Fruit fly (Drosophila melanogaster) whole organism, embryonic: ENCODE data around the gene Ca-Ma2d.

Experiments used
- Awh ChIP-seq: fragments of 200-800 bp; sonication (Bioruptor generic); IDR thresholded peaks from 2 replicates; pipeline ENCODE4, ENCODE4 v1.3.6; 2022; ENCODE audit warnings: missing biosample characterization, missing genetic modification characterization
- CG10654 ChIP-seq: fragments of 200-800 bp; sonication (Bioruptor generic); optimal IDR thresholded peaks from 2 replicates; lab custom pipeline; 2016; ENCODE audit warnings: missing biosample characterization, missing genetic modification characterization
- CG11560 ChIP-seq: fragments of 200-800 bp; sonication (Bioruptor generic); IDR thresholded peaks from 3 replicates; pipeline ENCODE4 v1.3.6; 2022; ENCODE audit warnings: missing biosample characterization, missing genetic modification characterization
- CG12155 ChIP-seq: fragments of 200-800 bp; sonication (Bioruptor generic); optimal IDR thresholded peaks from 3 replicates; lab custom pipeline; 2016; ENCODE audit warnings: missing biosample characterization, missing genetic modification characterization
- CG12744 ChIP-seq: fragments of 200-800 bp; sonication (Bioruptor generic); optimal IDR thresholded peaks from 2 replicates; lab custom pipeline; 2016; ENCODE audit warnings: missing biosample characterization, missing genetic modification characterization
- CG14860 ChIP-seq: fragments of 200-800 bp; sonication (Bioruptor generic); IDR thresholded peaks from 3 replicates; pipeline ENCODE4 v1.3.6; 2022; ENCODE audit warnings: missing biosample characterization, missing genetic modification characterization; ENCODE audit not compliant: partially characterized antibody
- CG1602 ChIP-seq: fragments of 200-800 bp; sonication (Bioruptor generic); optimal IDR thresholded peaks from 3 replicates; lab custom pipeline; 2016; ENCODE audit warnings: missing biosample characterization, missing genetic modification characterization
- CG2875 ChIP-seq: fragments of 200-800 bp; sonication (Bioruptor generic); optimal IDR thresholded peaks from 2 replicates; lab custom pipeline; 2017; ENCODE audit warnings: missing biosample characterization, mild to moderate bottlenecking, missing genetic modification characterization, missing genetic modification reagents
- CG30020 ChIP-seq: fragments of 200-800 bp; optimal IDR thresholded peaks from 2 replicates; lab custom pipeline; 2019; ENCODE audit warnings: missing biosample characterization, mild to moderate bottlenecking, missing genetic modification characterization, moderate library complexity
- CG30431 ChIP-seq: fragments of 200-800 bp; sonication (Bioruptor generic); optimal IDR thresholded peaks from 2 replicates; lab custom pipeline; 2017; ENCODE audit warnings: missing biosample characterization, missing genetic modification characterization
- CG31224 ChIP-seq: fragments of 200-800 bp; sonication (Bioruptor generic); IDR thresholded peaks from 2 replicates; pipeline ENCODE4 v1.3.6; 2022; ENCODE audit warnings: missing biosample characterization, missing genetic modification characterization
- CG31441 ChIP-seq: fragments of 200-800 bp; sonication (Bioruptor generic); IDR thresholded peaks from 2 replicates; pipeline ENCODE4 v1.3.6; 2022; ENCODE audit warnings: missing biosample characterization, missing genetic modification characterization
- CG3163 ChIP-seq: fragments of 200-800 bp; sonication (Bioruptor generic); optimal IDR thresholded peaks from 3 replicates; lab custom pipeline; 2016; ENCODE audit warnings: missing biosample characterization, missing genetic modification characterization
- CG33557 ChIP-seq: fragments of 200-800 bp; sonication (Bioruptor generic); optimal IDR thresholded peaks from 2 replicates; lab custom pipeline; 2019; ENCODE audit warnings: missing biosample characterization, mild to moderate bottlenecking, missing genetic modification characterization, moderate library complexity
- CG3407 ChIP-seq: fragments of 200-800 bp; sonication (Bioruptor generic); optimal IDR thresholded peaks from 2 replicates; lab custom pipeline; 2018; ENCODE audit warnings: missing biosample characterization, mild to moderate bottlenecking, missing genetic modification characterization
- CG34224 ChIP-seq: fragments of 200-800 bp; sonication (Bioruptor generic); IDR thresholded peaks from 3 replicates; pipeline ENCODE4 v1.3.6; 2022; ENCODE audit warnings: missing biosample characterization, missing genetic modification characterization; ENCODE audit not compliant: partially characterized antibody
- CG4730 ChIP-seq: fragments of 200-800 bp; sonication (Bioruptor generic); IDR thresholded peaks from 2 replicates; pipeline ENCODE4 v1.3.6; 2022; ENCODE audit warnings: missing biosample characterization, missing genetic modification characterization
- CG5245 ChIP-seq: fragments of 200-800 bp; sonication (Bioruptor generic); optimal IDR thresholded peaks from 3 replicates; lab custom pipeline; 2016; ENCODE audit warnings: missing biosample characterization, missing genetic modification characterization
- CG6272 ChIP-seq: fragments of 200-800 bp; sonication (Bioruptor generic); IDR thresholded peaks from 2 replicates; pipeline ENCODE4 v1.3.6; 2022; ENCODE audit warnings: missing biosample characterization, missing genetic modification characterization
- CG7928 ChIP-seq: fragments of 200-800 bp; sonication (Bioruptor generic); optimal IDR thresholded peaks from 2 replicates; lab custom pipeline; 2017; ENCODE audit warnings: missing biosample characterization, mild to moderate bottlenecking, missing genetic modification characterization
- CG8924 ChIP-seq: fragments of 200-800 bp; optimal IDR thresholded peaks from 3 replicates; lab custom pipeline; 2019; ENCODE audit warnings: missing biosample characterization, mild to moderate bottlenecking, missing genetic modification characterization, moderate library complexity
- CG9876 ChIP-seq: fragments of 200-800 bp; sonication (Bioruptor generic); optimal IDR thresholded peaks from 2 replicates; lab custom pipeline; 2016; ENCODE audit warnings: missing biosample characterization, missing genetic modification characterization
- D19B ChIP-seq: fragments of 200-800 bp; sonication (Bioruptor generic); optimal IDR thresholded peaks from 2 replicates; lab custom pipeline; 2017; ENCODE audit warnings: missing biosample characterization, mild to moderate bottlenecking, missing genetic modification characterization
- Deaf1 ChIP-seq: fragments of 200-800 bp; optimal IDR thresholded peaks from 3 replicates; lab custom pipeline; 2019; ENCODE audit warnings: missing biosample characterization, mild to moderate bottlenecking, missing genetic modification characterization, moderate library complexity
- Elba2 ChIP-seq: fragments of 200-800 bp; sonication (Bioruptor generic); optimal IDR thresholded peaks from 3 replicates; lab custom pipeline; 2016; ENCODE audit warnings: missing biosample characterization, missing genetic modification characterization
- Ets97D ChIP-seq: fragments of 200-800 bp; sonication (Bioruptor generic); optimal IDR thresholded peaks from 3 replicates; lab custom pipeline; 2016; ENCODE audit warnings: missing biosample characterization, missing genetic modification characterization
- H15 ChIP-seq: fragments of 200-800 bp; sonication (Bioruptor generic); IDR thresholded peaks from 3 replicates; pipeline ENCODE4 v1.3.6; 2022; ENCODE audit warnings: missing biosample characterization, missing genetic modification characterization
- HHEX ChIP-seq: fragments of 200-800 bp; sonication (Bioruptor generic); optimal IDR thresholded peaks from 3 replicates; lab custom pipeline; 2017; ENCODE audit warnings: missing biosample characterization, mild to moderate bottlenecking, missing genetic modification characterization, missing genetic modification reagents
- Taf1 ChIP-seq: fragments of 200-800 bp; sonication (Bioruptor generic); IDR thresholded peaks from 2 replicates; pipeline ENCODE4 v1.3.6; 2022; ENCODE audit warnings: missing biosample characterization, missing genetic modification characterization
- Xbp1 ChIP-seq: fragments of 200-800 bp; sonication (Bioruptor generic); optimal IDR thresholded peaks from 3 replicates; lab custom pipeline; 2016; ENCODE audit warnings: missing biosample characterization, mild to moderate bottlenecking, missing genetic modification characterization
- aop ChIP-seq: fragments of 200-800 bp; sonication (Bioruptor generic); IDR thresholded peaks from 2 replicates; pipeline ENCODE4 v1.3.6; 2022; ENCODE audit warnings: missing biosample characterization, missing genetic modification characterization
- corto ChIP-seq: fragments of 200-800 bp; sonication (Bioruptor generic); optimal IDR thresholded peaks from 2 replicates; lab custom pipeline; 2016; ENCODE audit warnings: missing biosample characterization, mild to moderate bottlenecking, missing genetic modification characterization, moderate library complexity
- croc ChIP-seq: fragments of 200-800 bp; sonication (Bioruptor generic); conservative IDR thresholded peaks from 3 replicates; pipeline ENCODE4 v1.3.6; 2022; ENCODE audit warnings: missing biosample characterization, missing genetic modification characterization
- crol ChIP-seq: fragments of 200-800 bp; sonication (Bioruptor generic); IDR thresholded peaks from 2 replicates; pipeline ENCODE4 v1.3.6; 2022; ENCODE audit warnings: missing biosample characterization, missing genetic modification characterization
- ems ChIP-seq: fragments of 200-800 bp; sonication (Bioruptor generic); optimal IDR thresholded peaks from 3 replicates; lab custom pipeline; 2016; ENCODE audit warnings: missing biosample characterization, missing genetic modification characterization
- fd3F ChIP-seq: fragments of 200-800 bp; sonication (Bioruptor generic); optimal IDR thresholded peaks from 2 replicates; lab custom pipeline; 2018; ENCODE audit warnings: missing biosample characterization, mild to moderate bottlenecking, missing genetic modification characterization, moderate library complexity
- gfzf ChIP-seq: fragments of 200-800 bp; sonication (Bioruptor generic); optimal IDR thresholded peaks from 2 replicates; lab custom pipeline; 2016; ENCODE audit warnings: missing biosample characterization, mild to moderate bottlenecking, missing genetic modification characterization, moderate library complexity
- grn ChIP-seq: fragments of 200-800 bp; sonication (Bioruptor generic); optimal IDR thresholded peaks from 3 replicates; lab custom pipeline; 2017; ENCODE audit warnings: missing biosample characterization, missing genetic modification characterization
- gro ChIP-seq: fragments of 200-800 bp; sonication (Bioruptor generic); optimal IDR thresholded peaks from 2 replicates; lab custom pipeline; 2016; ENCODE audit warnings: missing biosample characterization, missing genetic modification characterization
- hkb ChIP-seq, 2 experiments: fragments of 200-800 bp in 1 of 2; fragments of >200 bp in 1 of 2; sonication (Bioruptor generic) in 1 of 2; IDR thresholded peaks in 1 of 2; optimal IDR thresholded peaks in 1 of 2; 2 replicates each; pipeline versions ENCODE4 v1.3.6 to Lab custom; 2017 to 2022; ENCODE audit warnings: missing biosample characterization in 1 of 2, missing genetic modification characterization in 1 of 2
- luna ChIP-seq: fragments of 200-800 bp; sonication (Bioruptor generic); optimal IDR thresholded peaks from 2 replicates; lab custom pipeline; 2016; ENCODE audit warnings: missing biosample characterization, missing genetic modification characterization
- pnt ChIP-seq: fragments of 200-800 bp; sonication (Bioruptor generic); optimal IDR thresholded peaks from 3 replicates; lab custom pipeline; 2016; ENCODE audit warnings: missing biosample characterization, missing genetic modification characterization
- prd ChIP-seq, 3 experiments: fragments of >200 bp in 2 of 3; fragments of 200-800 bp in 1 of 3; sonication (Bioruptor generic) in 1 of 3; optimal IDR thresholded peaks in 2 of 3; IDR thresholded peaks in 1 of 3; 2 replicates in 2 of 3; 3 replicates in 1 of 3; pipeline versions ENCODE4 v1.3.6 to Lab custom; 2017 to 2022; ENCODE audit warnings: missing biosample characterization in 1 of 3, missing genetic modification characterization in 1 of 3
- repo ChIP-seq: fragments of 200-800 bp; sonication (Bioruptor generic); optimal IDR thresholded peaks from 2 replicates; lab custom pipeline; 2016; ENCODE audit warnings: missing biosample characterization, missing genetic modification characterization
- row ChIP-seq: fragments of 200-800 bp; sonication (Bioruptor generic); IDR thresholded peaks from 3 replicates; pipeline ENCODE4 v1.3.6; 2022; ENCODE audit warnings: missing biosample characterization, missing genetic modification characterization
- sc ChIP-seq, 3 experiments: fragments of >200 bp in 2 of 3; fragments of 200-800 bp in 1 of 3; sonication (Bioruptor generic) in 1 of 3; optimal IDR thresholded peaks; 2 replicates in 2 of 3; 3 replicates in 1 of 3; lab custom pipeline; 2017; ENCODE audit warnings: mild to moderate bottlenecking in 1 of 3, missing biosample characterization in 1 of 3, missing genetic modification characterization in 1 of 3, missing genetic modification reagents in 1 of 3
- schlank ChIP-seq: fragments of 200-800 bp; sonication (Bioruptor generic); optimal IDR thresholded peaks from 2 replicates; lab custom pipeline; 2018; ENCODE audit warnings: missing biosample characterization, mild to moderate bottlenecking, missing genetic modification characterization
- ttk ChIP-seq: fragments of 200-800 bp; sonication (Bioruptor generic); IDR thresholded peaks from 2 replicates; pipeline ENCODE4 v2.1.2; 2022; ENCODE audit warnings: missing biosample characterization, missing genetic modification characterization
- zfh2 ChIP-seq: fragments of 200-800 bp; sonication (Bioruptor generic); optimal IDR thresholded peaks from 2 replicates; lab custom pipeline; 2016; ENCODE audit warnings: missing biosample characterization, missing genetic modification characterization

Ca-Ma2d gene

DNA sequence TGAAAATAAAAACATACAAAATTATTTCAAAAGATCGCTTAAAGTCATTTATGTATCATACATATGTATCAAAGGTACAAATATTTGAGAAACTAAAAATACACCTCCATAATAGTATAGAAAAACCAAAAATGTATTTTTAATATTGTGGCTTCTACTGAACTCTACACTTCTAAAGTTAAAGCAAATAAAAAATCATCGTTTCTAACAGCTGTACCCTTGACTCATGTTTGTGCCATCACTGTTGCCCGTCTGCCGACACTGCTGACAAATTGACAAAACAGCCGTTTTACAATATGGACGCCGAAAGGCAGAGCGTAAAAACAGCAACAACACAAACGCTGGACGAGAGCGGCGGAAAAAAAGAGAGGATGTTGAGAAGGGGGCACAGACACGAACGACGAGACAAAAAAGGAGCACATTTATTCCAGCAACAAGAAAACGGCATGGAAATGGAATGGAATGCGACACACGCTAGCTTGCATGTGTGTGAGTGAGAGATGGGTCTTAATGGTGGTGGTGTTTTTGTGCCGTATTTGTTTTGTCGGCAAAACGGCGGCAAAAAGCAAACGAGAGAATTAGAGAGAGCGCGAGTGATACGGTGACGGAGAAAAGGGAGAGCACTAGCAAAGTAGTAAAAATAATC, 55.2 kb downstream of the Ca-Ma2d start (continued):
- TF ChIP-seq CG14860 (no peak), CG1602 (GFP tag; lab: Kevin White, UChicago) (peak; percentile 79), CG9876 (GFP tag; lab: Kevin White, UChicago) (peak; percentile 68), gro (GFP tag; lab: Kevin White, UChicago) (peak; percentile 69), ems (GFP tag; lab: Kevin White, UChicago) (peak; percentile 21), CG30020 (tag; lab: Kevin White, UChicago) (peak; percentile 32), CG7928 (GFP tag; lab: Kevin White, UChicago) (peak; percentile 53), H15 (GFP tag; lab: Robert Waterston, UW) (no peak), gfzf (GFP tag; lab: Kevin White, UChicago) (no peak), Awh (GFP tag; lab: Robert Waterston, UW) (no peak), corto (GFP tag; lab: Kevin White, UChicago) (peak; percentile 80), croc (GFP tag; lab: Robert Waterston, UW) (peak; percentile 66), CG31441 (GFP tag; lab: Robert Waterston, UW) (no peak), hkb (optimal IDR thresholded peaks at IDR 0.05; lab: Kevin White, UChicago) (no peak), hkb (GFP tag; IDR thresholded peaks at IDR 0.05; lab: Robert Waterston, UW) (no peak), HHEX (GFP tag; lab: Kevin White, UChicago) (peak; percentile 88), CG12155 (GFP tag; lab: Kevin White, UChicago) (peak; percentile 77), zfh2 (GFP tag; lab: Kevin White, UChicago) (peak; percentile 87), Taf1 (GFP tag; lab: Robert Waterston, UW) (no peak), CG30431 (GFP tag; lab: Kevin White, UChicago) (peak; percentile 55), CG6272 (GFP tag; lab: Robert Waterston, UW) (peak; percentile 72), Deaf1 (tag; lab: Kevin White, UChicago) (peak; percentile 67), CG3407 (peak; percentile 70), CG8924 (tag; lab: Kevin White, UChicago) (peak; percentile 87), prd (optimal IDR thresholded peaks at IDR 0.05; lab: Kevin White, UChicago) (no peak), prd (GFP tag; IDR thresholded peaks at IDR 0.05; lab: Robert Waterston, UW) (no peak), Xbp1 (GFP tag; lab: Kevin White, UChicago) (peak; percentile 79), row (GFP tag; lab: Robert Waterston, UW) (no peak), luna (no peak), CG10654 (GFP tag; lab: Kevin White, UChicago) (peak; percentile 75), CG31224 (GFP tag; lab: Robert Waterston, UW) (no peak), D19B (GFP tag; lab: Kevin White, UChicago) (peak; percentile 82), Elba2 (GFP tag; lab: Kevin White, UChicago) (no peak), aop (GFP tag; lab: Robert Waterston, UW) (no peak), CG3163 (peak; percentile 65), Ets97D (GFP tag; lab: Kevin White, UChicago) (peak; percentile 56), CG12744 (GFP tag; lab: Kevin White, UChicago) (peak; percentile 89), grn (GFP tag; lab: Kevin White, UChicago) (no peak), CG34224 (GFP tag; lab: Robert Waterston, UW) (no peak), schlank (peak; percentile 65), repo (GFP tag; lab: Kevin White, UChicago) (peak; percentile 32), CG5245 (peak; percentile 51), CG11560 (tag; lab: Robert Waterston, UW) (no peak), CG4730 (no peak), crol (GFP tag; lab: Robert Waterston, UW) (no peak), pnt (GFP tag; lab: Kevin White, UChicago) (peak; percentile 72), sc (optimal IDR thresholded peaks at IDR 0.05; lab: Kevin White, UChicago) (no peak), sc (GFP tag; optimal IDR thresholded peaks at IDR 0.05; lab: Kevin White, UChicago) (peak; percentile 68), CG33557 (GFP tag; lab: Kevin White, UChicago) (peak; percentile 39), ttk (GFP tag; lab: Robert Waterston, UW) (no peak), fd3F (GFP tag; lab: Kevin White, UChicago) (peak; percentile 76), CG2875 (GFP tag; lab: Kevin White, UChicago) (peak; percentile 59)
